Worm (Caenorhabditis elegans) whole organism, dauer: ENCODE results near the gene dbt-1.

ENCODE experiments used
- unc-62 ChIP-seq: sonication (generic microtip); optimal IDR thresholded peaks from 2 replicates; lab custom pipeline; 2017; ENCODE audit warnings: missing biosample characterization, missing genetic modification reagents, missing genetic modification characterization

Gene dbt-1

DNA sequence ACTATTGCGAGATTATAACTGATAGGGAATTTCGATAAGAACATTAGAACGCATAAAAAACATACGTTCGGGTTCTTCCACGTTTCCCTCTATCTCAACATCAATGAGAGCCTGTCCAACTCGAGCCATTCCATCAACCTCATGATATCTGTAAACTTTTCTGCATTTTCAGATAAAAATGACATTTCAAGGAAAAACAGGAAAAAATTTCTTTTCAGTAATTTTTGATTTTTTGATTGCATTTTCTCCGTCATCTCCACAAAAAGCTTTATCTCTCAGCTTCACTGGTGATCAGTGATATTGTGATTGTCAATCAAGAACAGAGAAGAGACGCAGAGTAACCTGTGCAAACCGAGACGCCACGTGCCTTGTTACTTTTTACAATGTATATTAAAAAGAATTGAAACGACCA lies 667 bp downstream of the dbt-1 start:
- TF ChIP-seq unc-62 (GFP tag; lab: Kevin White, UChicago), result no peak

DNA sequence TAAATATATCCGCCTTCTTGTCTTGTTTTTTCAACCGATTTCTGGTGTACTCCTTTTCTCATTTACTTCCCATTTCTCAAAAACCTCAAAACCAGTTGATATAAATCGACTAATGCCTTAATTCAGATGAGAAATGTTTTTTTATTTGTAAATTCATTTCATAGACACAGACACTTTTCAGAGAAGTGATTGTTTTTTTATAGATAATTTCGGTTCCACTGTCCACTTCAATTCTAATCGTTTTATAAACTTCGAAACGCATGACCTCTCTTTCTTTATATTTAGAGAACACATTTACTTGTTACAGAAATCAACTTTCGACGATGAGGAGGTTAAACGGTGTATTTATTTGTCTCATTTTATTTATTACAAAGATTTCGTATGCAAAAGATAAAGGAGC lies 4.2 kb downstream of the dbt-1 start, which contains the start of gene ZK669.3:
Gene ZK669.3, plus strand, starts transcription at position 301 of the 400 bp plus-strand sequence.
- TF ChIP-seq unc-62 (GFP tag; lab: Kevin White, UChicago), result no peak

DNA sequence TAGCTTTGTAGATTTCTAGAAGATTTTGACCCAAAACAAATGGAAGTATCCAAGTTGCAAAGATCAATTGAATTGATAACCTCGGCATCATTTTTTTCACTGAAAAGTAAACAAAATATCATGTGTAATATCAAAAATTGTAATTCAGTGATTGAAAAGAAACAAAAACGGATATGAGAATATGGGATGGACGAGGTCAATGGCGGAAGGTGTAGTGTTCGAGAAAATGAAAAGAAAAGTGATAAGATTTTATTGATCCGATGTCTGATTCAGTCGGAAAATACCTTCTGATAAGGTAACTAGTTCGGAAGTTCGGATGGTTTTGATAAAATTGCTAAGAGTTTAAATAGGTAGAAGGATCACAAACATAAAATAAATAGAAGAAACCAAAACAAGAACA lies 6.9 kb downstream of the dbt-1 start, which contains the start of gene ZK669.2:
Gene ZK669.2, minus strand, starts transcription at position 101 of the 400 bp plus-strand sequence.
- no peak for TF ChIP-seq unc-62 (GFP tag; lab: Kevin White, UChicago)

DNA sequence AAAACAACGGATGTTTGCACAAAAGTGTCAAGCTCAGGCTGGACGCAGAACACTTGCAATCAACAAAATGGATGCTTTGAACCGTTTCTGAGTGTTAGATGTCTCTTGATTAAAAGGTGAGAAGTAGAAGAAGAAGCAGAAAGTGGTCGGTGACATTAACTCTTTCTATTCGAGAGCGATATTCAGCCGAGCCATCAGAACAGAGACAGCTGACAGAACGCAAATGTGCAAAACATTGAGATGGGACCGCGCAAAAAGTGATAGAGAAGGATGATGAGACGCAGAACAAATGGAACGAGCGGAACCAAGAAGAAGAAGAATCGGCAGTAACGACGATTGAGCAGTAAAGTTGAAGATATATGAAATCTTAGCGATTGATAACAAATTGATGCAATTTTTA lies 9.4 kb downstream of the dbt-1 start:
- no peak for TF ChIP-seq unc-62 (GFP tag; lab: Kevin White, UChicago)

DNA sequence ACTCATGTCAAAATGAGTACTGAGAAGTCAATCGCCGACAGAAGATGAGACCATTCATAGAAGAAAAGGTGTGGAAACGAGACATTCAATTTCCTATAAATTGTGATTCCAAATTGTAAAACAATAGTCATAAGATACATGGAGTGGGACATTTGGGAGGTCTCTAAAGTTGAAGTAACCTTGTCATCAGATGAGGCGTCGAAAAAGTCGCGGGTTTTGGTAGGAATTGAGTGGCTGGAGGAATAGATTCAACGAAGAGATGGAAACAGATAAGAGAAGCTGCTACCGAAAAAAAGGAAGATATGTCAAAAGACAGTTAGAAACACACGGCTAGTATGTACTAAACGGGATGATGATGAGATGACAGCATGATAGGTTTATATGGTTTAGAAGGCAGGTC lies 14.3 kb downstream of the dbt-1 start:
- no peak for TF ChIP-seq unc-62 (GFP tag; lab: Kevin White, UChicago)

DNA sequence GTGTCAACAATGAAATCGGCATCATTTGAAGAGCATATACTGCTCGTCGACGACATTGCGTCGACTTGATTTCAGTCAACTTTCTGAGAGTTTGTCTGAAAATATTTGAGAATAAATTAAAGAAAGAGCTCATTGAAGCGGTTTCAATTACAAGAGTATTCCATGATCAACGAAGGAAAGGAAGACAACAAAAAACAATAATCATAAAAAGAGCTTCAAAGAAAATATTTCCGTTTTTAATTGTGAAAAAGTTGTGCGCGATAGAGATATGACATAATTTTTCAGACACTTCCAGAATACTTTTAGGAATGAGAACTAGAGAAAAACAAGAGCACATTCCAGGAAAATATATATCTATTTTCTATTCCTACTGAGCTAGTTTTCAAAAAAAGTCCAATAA lies 16.4 kb downstream of the dbt-1 start, which contains the start of gene spv-1:
Gene spv-1, minus strand, starts transcription at position 101 of the 400 bp plus-strand sequence.
- no peak for TF ChIP-seq unc-62 (GFP tag; lab: Kevin White, UChicago)

DNA sequence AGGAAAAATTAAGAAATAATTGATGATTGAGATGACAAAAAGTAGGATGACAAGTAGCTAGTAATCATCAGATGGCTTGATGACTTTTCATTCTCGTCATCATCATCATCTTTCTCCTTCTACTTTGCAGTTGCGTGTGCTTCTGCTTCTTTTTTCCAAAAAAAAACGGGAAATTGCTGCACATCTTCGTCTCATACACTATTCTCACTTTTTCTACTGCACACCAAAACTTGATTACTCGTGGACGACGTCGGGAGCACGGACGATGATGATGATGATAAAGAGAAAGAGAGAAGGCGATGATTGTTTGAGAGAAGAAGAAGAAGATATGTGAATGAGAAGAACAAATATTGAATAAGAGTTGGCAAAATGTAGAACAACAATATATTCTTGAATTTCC lies 23.9 kb downstream of the dbt-1 start:
- no peak for TF ChIP-seq unc-62 (GFP tag; lab: Kevin White, UChicago)

DNA sequence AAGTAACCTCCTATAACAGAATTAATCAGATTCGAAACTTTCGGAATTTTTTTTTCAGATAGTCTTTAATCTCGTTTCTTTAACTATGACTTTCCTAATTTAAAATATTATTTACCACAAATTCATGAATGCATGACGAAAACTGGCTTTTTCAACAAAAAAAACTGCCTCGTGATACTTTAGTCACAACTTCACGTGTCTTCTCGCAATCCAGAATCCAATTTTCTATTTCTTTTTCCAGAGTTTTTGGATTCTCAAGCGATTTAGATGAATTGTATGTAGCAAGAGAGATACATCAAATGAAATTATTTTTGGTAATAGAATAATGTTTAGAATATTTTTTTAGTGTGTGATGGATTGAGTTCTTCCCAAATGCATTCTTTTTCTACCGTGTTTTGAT lies 24.8 kb downstream of the dbt-1 start:
- no peak for TF ChIP-seq unc-62 (GFP tag; lab: Kevin White, UChicago)

DNA sequence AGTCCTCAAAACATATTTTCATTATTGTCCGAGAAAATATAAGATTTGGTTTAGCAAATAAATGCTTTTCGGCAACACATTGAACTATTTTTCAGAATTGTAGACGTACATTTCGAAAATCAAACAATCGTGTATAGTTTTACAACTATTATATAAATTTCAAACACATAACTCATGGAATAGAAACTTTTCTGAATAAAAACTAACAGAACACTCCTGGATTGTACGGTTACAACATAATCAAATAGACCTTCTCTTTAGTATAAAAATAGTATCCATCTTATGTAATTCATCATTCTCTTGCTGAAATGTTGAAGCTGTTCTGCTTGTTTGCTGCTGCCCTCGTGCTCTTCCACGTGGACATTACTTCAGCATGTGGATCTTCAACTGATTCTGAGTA lies 34.0 kb downstream of the dbt-1 start, which contains the start of gene ZK675.4:
Gene ZK675.4, plus strand, starts transcription at position 301 of the 400 bp plus-strand sequence.
- TF ChIP-seq unc-62 (GFP tag; lab: Kevin White, UChicago), result no peak

DNA sequence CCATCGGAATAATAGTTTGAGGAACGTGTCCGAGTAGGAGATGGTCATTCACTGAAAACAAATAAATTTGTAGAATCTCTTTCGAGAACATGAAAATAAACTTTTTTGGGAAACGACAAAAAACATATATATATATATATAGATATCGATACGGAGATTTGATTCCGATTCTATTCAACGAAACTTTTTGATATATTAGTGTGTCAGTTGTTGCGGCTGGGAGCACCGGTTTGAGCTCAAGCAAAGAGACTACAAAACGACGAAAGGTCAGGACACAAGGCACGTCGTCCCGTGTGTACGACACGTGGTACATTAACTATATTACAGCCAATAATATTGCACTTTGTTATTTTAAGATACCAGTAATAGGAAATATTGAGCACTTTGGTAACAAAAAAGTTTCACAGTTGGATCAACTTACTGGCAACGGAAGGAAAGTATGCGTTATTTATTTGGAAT lies 37.4 kb downstream of the dbt-1 start, which contains the start of gene best-23:
Gene best-23, minus strand, starts transcription at position 51 of the 459 bp plus-strand sequence.
- TF ChIP-seq unc-62 (GFP tag; lab: Kevin White, UChicago), result no peak

DNA sequence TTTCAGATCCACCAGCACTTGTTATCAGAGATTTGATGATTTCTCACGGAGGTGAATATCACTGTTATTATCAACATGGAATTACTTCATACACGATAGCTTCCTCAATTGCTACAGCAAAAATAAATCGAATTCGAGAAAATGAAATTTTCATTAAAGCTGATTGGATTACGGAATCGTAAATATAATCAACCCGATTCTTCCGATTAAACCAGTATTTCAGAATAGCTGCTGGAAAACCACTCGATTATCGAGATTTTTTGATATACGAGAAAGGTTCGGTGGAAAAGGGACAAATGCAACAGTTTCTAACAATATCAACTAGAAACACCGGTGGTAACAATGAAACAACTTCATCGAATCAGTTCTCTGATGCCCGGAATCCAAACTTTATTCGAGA lies 43.0 kb downstream of the dbt-1 start:
- no peak for TF ChIP-seq unc-62 (GFP tag; lab: Kevin White, UChicago)

DNA sequence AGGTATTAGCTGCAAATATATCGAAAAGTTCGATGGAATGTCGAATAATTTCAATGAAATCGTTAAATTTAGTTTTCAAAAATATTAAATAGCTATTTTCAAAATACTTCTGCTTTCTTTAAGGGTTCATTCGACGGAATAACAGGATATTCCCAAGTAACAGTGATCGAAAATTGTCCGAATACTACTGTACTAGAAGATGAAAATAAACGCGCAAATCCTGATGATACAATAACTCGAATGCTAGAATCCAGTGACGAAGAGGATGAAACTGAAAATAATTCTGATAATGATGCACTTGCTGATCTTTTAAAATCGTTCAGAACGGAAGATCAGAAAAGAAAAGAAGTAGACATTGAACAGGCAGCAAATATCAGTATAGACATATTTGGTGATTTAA lies 44.2 kb downstream of the dbt-1 start:
- no peak for TF ChIP-seq unc-62 (GFP tag; lab: Kevin White, UChicago)

DNA sequence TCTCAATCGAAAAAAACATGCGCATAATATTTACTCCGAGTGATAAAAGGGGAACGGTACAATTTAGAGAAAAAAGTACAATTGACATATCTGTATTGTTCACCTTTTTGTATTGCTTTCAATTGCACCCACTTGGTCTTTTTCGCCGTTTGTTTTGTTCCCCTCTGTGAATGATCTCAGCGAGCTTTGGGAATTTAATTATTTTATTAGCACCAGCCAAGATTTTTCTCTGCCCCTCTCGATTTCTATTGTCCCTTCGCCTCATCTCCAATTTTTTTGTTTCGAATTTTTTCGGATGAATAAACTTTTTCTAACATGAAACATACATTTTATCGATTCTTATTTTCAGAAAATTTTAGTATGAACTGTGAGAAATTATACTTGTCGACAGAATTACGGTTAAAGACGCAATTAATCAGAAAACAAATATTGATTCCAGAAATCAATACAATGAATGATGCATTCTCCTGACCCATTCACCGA lies 44.8 kb downstream of the dbt-1 start, which contains the start of gene rev-1:
Gene rev-1, plus strand, starts transcription at position 433 of the 483 bp plus-strand sequence.
- TF ChIP-seq unc-62 (GFP tag; lab: Kevin White, UChicago), result no peak

DNA sequence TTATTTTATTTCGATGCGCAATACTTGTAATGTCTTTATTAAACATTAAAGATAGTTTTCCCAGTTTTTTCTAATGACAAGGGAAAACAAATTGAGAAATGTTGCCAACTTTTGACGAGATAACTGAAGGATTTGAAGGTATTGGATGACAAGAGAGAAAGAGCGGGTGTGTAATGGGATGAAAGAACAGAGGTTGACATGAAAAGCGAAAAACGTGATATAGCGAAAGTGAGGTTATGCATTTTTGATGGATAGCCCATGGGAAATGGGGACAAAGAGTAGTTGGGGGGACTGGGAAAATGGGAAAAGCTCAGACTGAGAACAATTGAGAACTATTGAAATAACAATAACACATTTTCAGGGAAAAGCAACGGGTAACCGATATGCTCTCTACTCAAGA lies 49.8 kb downstream of the dbt-1 start:
- TF ChIP-seq unc-62 (GFP tag; lab: Kevin White, UChicago), result no peak

DNA sequence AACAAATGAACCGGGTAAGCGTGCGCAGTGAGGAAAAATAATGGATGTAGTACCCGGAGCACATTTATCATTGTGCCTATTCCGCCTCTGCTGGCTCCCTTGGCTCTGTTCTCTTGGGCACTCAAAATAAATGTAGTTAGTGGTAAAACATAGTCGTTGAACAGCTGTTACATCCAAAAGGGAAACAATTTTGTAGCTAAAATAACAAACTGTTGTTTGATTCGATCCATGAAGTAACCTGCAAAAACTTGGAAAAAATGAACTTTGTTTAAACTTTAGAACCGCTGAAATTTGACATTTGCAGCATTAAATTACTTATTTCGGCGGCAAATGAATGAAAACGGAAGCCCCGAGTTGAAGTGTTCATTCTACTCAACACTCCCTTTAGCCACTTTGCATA lies 51.4 kb downstream of the dbt-1 start:
- TF ChIP-seq unc-62 (GFP tag; lab: Kevin White, UChicago), result no peak

DNA sequence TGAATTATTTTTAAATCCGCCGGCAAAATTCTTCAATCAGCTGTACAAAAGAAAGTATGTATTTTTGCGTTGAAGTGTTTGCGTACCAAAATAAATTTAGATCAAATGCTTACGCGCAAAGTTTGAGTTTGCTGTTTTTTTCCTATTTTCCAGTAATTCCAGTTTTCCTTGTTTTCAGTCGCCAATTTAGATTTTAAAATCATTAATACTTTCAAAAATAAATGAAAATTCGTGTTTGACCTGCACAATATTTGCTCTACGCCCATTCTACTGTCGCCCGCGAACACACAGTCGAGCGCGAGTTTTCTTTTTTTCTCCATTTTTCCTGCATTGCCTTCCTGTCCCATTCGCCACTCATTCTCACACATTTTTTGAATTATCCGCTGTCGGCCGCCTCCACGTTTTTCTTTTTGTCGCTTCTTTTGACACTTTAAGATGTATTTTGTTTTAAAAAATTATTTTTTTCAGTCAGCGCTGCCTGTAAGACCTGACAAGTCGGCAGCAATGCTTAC lies 52.2 kb downstream of the dbt-1 start, which contains the start of gene ptc-1:
Gene ptc-1, plus strand, starts transcription at position 462 of the 512 bp plus-strand sequence.
- TF ChIP-seq unc-62 (GFP tag; lab: Kevin White, UChicago), result no peak
